Worm (Caenorhabditis elegans): ENCODE measurements around the gene aman-2.

DNA sequence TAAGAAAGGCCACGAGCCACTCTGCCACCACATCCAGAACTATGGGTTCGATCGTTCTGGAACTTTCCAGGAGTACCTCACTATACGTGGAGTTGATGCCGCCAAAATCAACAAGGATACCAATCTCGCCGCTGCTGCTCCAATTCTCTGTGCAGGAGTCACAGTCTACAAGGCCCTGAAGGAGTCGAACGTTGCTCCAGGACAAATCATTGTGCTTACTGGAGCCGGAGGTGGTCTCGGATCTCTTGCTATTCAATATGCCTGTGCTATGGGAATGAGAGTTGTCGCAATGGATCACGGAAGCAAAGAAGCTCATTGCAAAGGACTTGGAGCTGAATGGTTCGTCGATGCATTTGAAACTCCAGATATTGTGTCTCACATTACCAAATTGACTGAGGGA, 44.4 kb downstream of the aman-2 start:
- no peak for TF ChIP-seq aly-1 (tag; optimal IDR thresholded peaks at IDR 0.05)
- TF ChIP-seq ama-1 (optimal IDR thresholded peaks at IDR 0.05) = no peak
- no peak for TF ChIP-seq ceh-36 (tag; optimal IDR thresholded peaks at IDR 0.05)
- no peak for TF ChIP-seq flt-1 (GFP tag; IDR thresholded peaks at IDR 0.05)
- no peak for TF ChIP-seq pes-1 (GFP tag; IDR thresholded peaks at IDR 0.05)

Measured in whole organism, early embryonic.